Fruit fly (Drosophila melanogaster) whole organism, prepupa: Measurements from ENCODE around the gene Ir94d.

Experiments used
- CG10669 ChIP-seq: fragments of 200-800 bp; sonication (Bioruptor generic); optimal IDR thresholded peaks from 3 replicates; lab custom pipeline; 2018; ENCODE audit warnings: missing biosample characterization, mild to moderate bottlenecking, missing genetic modification characterization, moderate library complexity
- CG11294 ChIP-seq: fragments of 200-800 bp; sonication (Bioruptor generic); IDR thresholded peaks from 2 replicates; pipeline ENCODE4 v1.3.6; 2022; ENCODE audit warnings: missing biosample characterization, missing genetic modification characterization
- CG11902 ChIP-seq: fragments of 200-800 bp; sonication (Bioruptor generic); optimal IDR thresholded peaks from 3 replicates; lab custom pipeline; 2016; ENCODE audit warnings: missing biosample characterization, missing genetic modification characterization
- CG15336 ChIP-seq: fragments of 200-800 bp; sonication (Bioruptor generic); IDR thresholded peaks from 2 replicates; pipeline ENCODE4 v1.3.6; 2022; ENCODE audit warnings: missing biosample characterization, missing genetic modification characterization
- CG1621 ChIP-seq: fragments of 200-800 bp; sonication (Bioruptor generic); optimal IDR thresholded peaks from 3 replicates; lab custom pipeline; 2018; ENCODE audit warnings: missing biosample characterization, mild to moderate bottlenecking, missing genetic modification characterization
- CG3032 ChIP-seq: fragments of 200-800 bp; optimal IDR thresholded peaks from 2 replicates; lab custom pipeline; 2019; ENCODE audit warnings: missing biosample characterization, mild to moderate bottlenecking, missing genetic modification characterization, moderate library complexity
- CG31627 ChIP-seq: fragments of 200-800 bp; sonication (Bioruptor generic); optimal IDR thresholded peaks from 3 replicates; lab custom pipeline; 2016; ENCODE audit warnings: missing biosample characterization, missing genetic modification characterization
- CG32006 ChIP-seq: fragments of 200-800 bp; sonication (Bioruptor generic); optimal IDR thresholded peaks from 3 replicates; lab custom pipeline; 2017; ENCODE audit warnings: missing biosample characterization, mild to moderate bottlenecking, missing genetic modification characterization
- CG3919 ChIP-seq: fragments of 200-800 bp; sonication (Bioruptor generic); optimal IDR thresholded peaks from 3 replicates; lab custom pipeline; 2016; ENCODE audit warnings: missing biosample characterization, missing genetic modification characterization
- CG4318 ChIP-seq: fragments of 200-800 bp; sonication (Bioruptor generic); optimal IDR thresholded peaks from 3 replicates; lab custom pipeline; 2017; ENCODE audit warnings: missing biosample characterization, mild to moderate bottlenecking, missing genetic modification characterization
- CG6276 ChIP-seq: fragments of 200-800 bp; sonication (Bioruptor generic); optimal IDR thresholded peaks from 2 replicates; lab custom pipeline; 2017; ENCODE audit warnings: missing biosample characterization, mild to moderate bottlenecking, missing genetic modification characterization
- CG6792 ChIP-seq: fragments of 200-800 bp; sonication (Bioruptor generic); optimal IDR thresholded peaks from 3 replicates; lab custom pipeline; 2016; ENCODE audit warnings: missing biosample characterization, missing genetic modification characterization
- CG8119 ChIP-seq: fragments of 200-800 bp; sonication (Bioruptor generic); IDR thresholded peaks from 3 replicates; pipeline ENCODE4 v1.3.6; 2022; ENCODE audit warnings: missing biosample characterization, missing genetic modification characterization
- CG8319 ChIP-seq: fragments of 200-800 bp; sonication (Bioruptor generic); optimal IDR thresholded peaks from 3 replicates; lab custom pipeline; 2016; ENCODE audit warnings: missing biosample characterization, missing genetic modification characterization
- CG8632 ChIP-seq: fragments of 200-800 bp; sonication (Bioruptor generic); optimal IDR thresholded peaks from 3 replicates; lab custom pipeline; 2016; ENCODE audit warnings: missing biosample characterization, missing genetic modification characterization
- CG9139 ChIP-seq: fragments of 200-800 bp; sonication (Bioruptor generic); optimal IDR thresholded peaks from 3 replicates; lab custom pipeline; 2017; ENCODE audit warnings: missing biosample characterization, mild to moderate bottlenecking, missing genetic modification characterization
- Eip78C ChIP-seq: fragments of 200-800 bp; sonication (Bioruptor generic); peaks from one replicate; lab custom pipeline; 2016; ENCODE audit warnings: missing biosample characterization, missing genetic modification characterization
- Ets21C ChIP-seq: fragments of 200-800 bp; sonication (Bioruptor generic); optimal IDR thresholded peaks from 3 replicates; lab custom pipeline; 2016; ENCODE audit warnings: missing biosample characterization, missing genetic modification characterization
- Ets96B ChIP-seq: fragments of 200-800 bp; optimal IDR thresholded peaks from 2 replicates; lab custom pipeline; 2019; ENCODE audit warnings: missing biosample characterization, mild to moderate bottlenecking, missing genetic modification characterization, moderate library complexity
- Hr38 ChIP-seq: sonication (Bioruptor generic); optimal IDR thresholded peaks from 2 replicates; lab custom pipeline; 2016; ENCODE audit warnings: missing biosample characterization, missing genetic modification characterization
- Hr4 ChIP-seq: fragments of 200-800 bp; sonication (Bioruptor generic); optimal IDR thresholded peaks from 3 replicates; lab custom pipeline; 2016; ENCODE audit warnings: missing biosample characterization, missing genetic modification characterization
- Lpt ChIP-seq: fragments of 200-800 bp; sonication (Bioruptor generic); optimal IDR thresholded peaks from 3 replicates; lab custom pipeline; 2016; ENCODE audit warnings: missing biosample characterization, missing genetic modification characterization
- Met ChIP-seq: fragments of 200-800 bp; sonication (Bioruptor generic); optimal IDR thresholded peaks from 3 replicates; lab custom pipeline; 2016; ENCODE audit warnings: missing biosample characterization, missing genetic modification characterization
- OdsH ChIP-seq: fragments of 200-800 bp; sonication (Bioruptor generic); optimal IDR thresholded peaks from 3 replicates; lab custom pipeline; 2016; ENCODE audit warnings: missing biosample characterization, missing genetic modification characterization
- Smox ChIP-seq: fragments of 200-800 bp; sonication (Bioruptor generic); optimal IDR thresholded peaks from 3 replicates; lab custom pipeline; 2016; ENCODE audit warnings: missing biosample characterization, missing genetic modification characterization
- Sox14 ChIP-seq: fragments of 200-800 bp; sonication (Bioruptor generic); optimal IDR thresholded peaks from 3 replicates; lab custom pipeline; 2016; ENCODE audit warnings: missing biosample characterization, missing genetic modification characterization
- acj6 ChIP-seq: fragments of 200-800 bp; sonication (Bioruptor generic); optimal IDR thresholded peaks from 3 replicates; lab custom pipeline; 2016; ENCODE audit warnings: missing biosample characterization, missing genetic modification characterization
- dac ChIP-seq: fragments of 200-800 bp; sonication (Bioruptor generic); optimal IDR thresholded peaks from 2 replicates; lab custom pipeline; 2017; ENCODE audit warnings: missing biosample characterization, mild to moderate bottlenecking, missing genetic modification characterization
- dsx ChIP-seq: fragments of 200-800 bp; optimal IDR thresholded peaks from 3 replicates; lab custom pipeline; 2019; ENCODE audit warnings: missing biosample characterization, mild to moderate bottlenecking, missing genetic modification characterization, moderate library complexity; ENCODE audit not compliant: poor library complexity, severe bottlenecking
- eg ChIP-seq: fragments of 200-800 bp; sonication (Bioruptor generic); IDR thresholded peaks from 3 replicates; pipeline ENCODE4 v1.3.6; 2022; ENCODE audit warnings: missing biosample characterization, missing genetic modification characterization
- fd59A ChIP-seq: fragments of 200-800 bp; sonication (Bioruptor generic); optimal IDR thresholded peaks from 2 replicates; lab custom pipeline; 2017; ENCODE audit warnings: missing biosample characterization, mild to moderate bottlenecking, missing genetic modification characterization, missing genetic modification reagents
- fd85E ChIP-seq: fragments of 200-800 bp; sonication (Bioruptor generic); optimal IDR thresholded peaks from 3 replicates; lab custom pipeline; 2016; ENCODE audit warnings: missing biosample characterization, missing genetic modification characterization
- fkh ChIP-seq: fragments of 200-800 bp; sonication (Bioruptor generic); optimal IDR thresholded peaks from 3 replicates; lab custom pipeline; 2017; ENCODE audit warnings: missing biosample characterization, mild to moderate bottlenecking, missing genetic modification characterization, moderate library complexity
- topi ChIP-seq: fragments of 200-800 bp; sonication (Bioruptor generic); optimal IDR thresholded peaks from 3 replicates; lab custom pipeline; 2016; ENCODE audit warnings: missing biosample characterization, missing genetic modification characterization

Gene Ir94d

dm6 chr3R:23386907-23387306 lies 15.7 kb upstream of the Ir94d start (continued):
- TF ChIP-seq eg (GFP tag; lab: Robert Waterston, UW), result peak; percentile 67; the same call in 2 of the 3 replicates
- peak; percentile 8 for TF ChIP-seq Sox14 (GFP tag; lab: Kevin White, UChicago)
- no peak for TF ChIP-seq fkh (GFP tag; lab: Kevin White, UChicago)
- TF ChIP-seq topi (GFP tag; lab: Kevin White, UChicago), result peak; percentile 29
- peak; percentile 71 for TF ChIP-seq CG32006 (GFP tag; lab: Kevin White, UChicago)
- peak; percentile 44 for TF ChIP-seq CG3919 (GFP tag; lab: Kevin White, UChicago)
- TF ChIP-seq CG11294 (GFP tag; lab: Robert Waterston, UW), result peak; percentile 46; the same call in 1 of the 2 replicates
- no peak for TF ChIP-seq Ets21C (GFP tag; lab: Kevin White, UChicago)
- TF ChIP-seq Smox, result peak; percentile 15
- TF ChIP-seq CG8119, result peak; percentile 72
- TF ChIP-seq Hr4 (GFP tag; lab: Kevin White, UChicago), result peak; percentile 77
- peak; percentile 9 for TF ChIP-seq dsx (GFP tag; lab: Kevin White, UChicago)
- peak; percentile 7 for TF ChIP-seq CG11902 (GFP tag; lab: Kevin White, UChicago)
- TF ChIP-seq CG10669 (GFP tag; lab: Kevin White, UChicago), result no peak
- TF ChIP-seq Eip78C (GFP tag; lab: Kevin White, UChicago), result peak; percentile 84
- TF ChIP-seq CG3032 (tag; lab: Kevin White, UChicago), result peak; percentile 3
- peak; percentile 58 for TF ChIP-seq OdsH
- TF ChIP-seq CG6276 (GFP tag; lab: Kevin White, UChicago), result peak; percentile 54

DNA sequence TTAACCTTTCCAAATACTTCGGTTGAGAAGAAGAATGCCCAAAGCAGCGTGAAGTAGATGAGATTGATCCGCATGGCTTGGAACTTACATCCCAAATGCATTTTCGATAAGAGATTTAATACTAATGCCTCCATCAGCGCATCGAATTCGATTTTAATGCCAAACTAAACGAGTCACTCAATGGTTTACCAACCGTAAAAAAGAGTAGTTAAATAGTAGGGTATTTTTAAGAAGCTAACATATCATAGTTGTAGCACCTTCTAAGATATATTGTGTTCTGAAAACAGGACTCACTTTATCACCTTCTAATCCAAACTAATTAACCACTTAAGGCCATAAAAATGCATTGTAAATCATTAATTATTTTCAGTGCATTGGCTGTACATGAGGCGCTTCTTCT lies 13.8 kb upstream of the Ir94d start, which contains the start of gene CG31515:
CG31515 (minus strand) TSS at position 101 of the 400 bp plus-strand sequence.
- TF ChIP-seq CG6792, result no peak
- no peak for TF ChIP-seq CG4318 (GFP tag; lab: Kevin White, UChicago)
- TF ChIP-seq Lpt (GFP tag; lab: Kevin White, UChicago), result no peak
- TF ChIP-seq Ets96B (tag; lab: Kevin White, UChicago), result no peak
- no peak for TF ChIP-seq CG1621 (tag; lab: Kevin White, UChicago)
- no peak for TF ChIP-seq OdsH
- TF ChIP-seq Eip78C (GFP tag; lab: Kevin White, UChicago), result no peak
- TF ChIP-seq CG32006 (GFP tag; lab: Kevin White, UChicago), result no peak
- TF ChIP-seq Hr38 (GFP tag; lab: Kevin White, UChicago), result no peak
- TF ChIP-seq CG8319 (GFP tag; lab: Kevin White, UChicago), result no peak
- no peak for TF ChIP-seq CG9139 (GFP tag; lab: Kevin White, UChicago)
- no peak for TF ChIP-seq CG8632 (GFP tag; lab: Kevin White, UChicago)
- no peak for TF ChIP-seq Met
- no peak for TF ChIP-seq Sox14 (GFP tag; lab: Kevin White, UChicago)
- TF ChIP-seq fd85E (GFP tag; lab: Kevin White, UChicago), result no peak
- TF ChIP-seq acj6 (GFP tag; lab: Kevin White, UChicago), result no peak
- no peak for TF ChIP-seq topi (GFP tag; lab: Kevin White, UChicago)
- no peak for TF ChIP-seq Hr4 (GFP tag; lab: Kevin White, UChicago)
- TF ChIP-seq CG31627 (GFP tag; lab: Kevin White, UChicago), result no peak

DNA sequence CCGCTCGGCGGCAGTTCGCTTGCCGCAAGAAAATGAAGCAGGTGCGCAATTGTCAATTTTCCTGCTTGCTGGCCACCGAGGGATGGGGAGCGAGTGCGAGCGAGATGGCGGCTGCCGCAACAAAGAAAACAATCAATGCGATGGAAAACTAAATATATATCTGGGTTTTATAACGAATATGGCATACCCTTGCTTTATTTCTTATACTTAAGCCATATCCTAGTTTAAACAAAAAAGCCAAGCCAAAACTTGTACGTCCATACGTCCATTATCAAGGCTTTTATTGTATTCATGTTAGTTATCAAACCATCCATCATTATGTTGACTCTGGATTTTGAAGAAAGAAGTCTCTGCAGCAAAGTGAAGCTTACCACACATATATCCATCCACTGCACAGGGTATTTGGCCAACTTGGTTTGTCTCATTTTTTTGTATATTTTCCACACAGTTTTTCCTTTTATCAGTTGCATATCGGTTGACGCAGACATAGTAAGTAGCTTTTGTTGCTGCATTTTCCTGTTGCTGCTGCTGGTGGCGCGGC lies 11.8 kb upstream of the Ir94d start:
- peak; percentile 49 for TF ChIP-seq CG6276 (GFP tag; lab: Kevin White, UChicago)
- peak; percentile 61; the same call in 1 of the 3 replicates for TF ChIP-seq CG8119
- TF ChIP-seq CG32006 (GFP tag; lab: Kevin White, UChicago), result peak; percentile 75
- peak; percentile 43 for TF ChIP-seq CG4318 (GFP tag; lab: Kevin White, UChicago)
- peak; percentile 69 for TF ChIP-seq CG15336 (GFP tag; lab: Robert Waterston, UW)
- peak; percentile 32 for TF ChIP-seq dac (GFP tag; lab: Kevin White, UChicago)
- TF ChIP-seq fd59A (GFP tag; lab: Kevin White, UChicago), result no peak
- no peak for TF ChIP-seq CG31627 (GFP tag; lab: Kevin White, UChicago)
- TF ChIP-seq Hr4 (GFP tag; lab: Kevin White, UChicago), result peak; percentile 67
- TF ChIP-seq Ets96B (tag; lab: Kevin White, UChicago), result no peak
- TF ChIP-seq eg (GFP tag; lab: Robert Waterston, UW), result peak; percentile 36; the same call in 1 of the 3 replicates
- TF ChIP-seq Eip78C (GFP tag; lab: Kevin White, UChicago), result peak; percentile 53
